Worm (Caenorhabditis elegans) whole organism, L4/young adult: Measurements from ENCODE around the gene F46B3.14.

ENCODE experiments used
- W03F9.2 ChIP-seq: fragments of 150-350 bp; optimal IDR thresholded peaks from 2 replicates; lab custom pipeline; 2014; ENCODE audit warnings: missing biosample characterization, missing genetic modification characterization
- dao-5 ChIP-seq: sonication (generic microtip); optimal IDR thresholded peaks from 2 replicates; lab custom pipeline; 2016; ENCODE audit warnings: missing genotype, missing genetic modification characterization, moderate library complexity, missing compliant biosample characterization
- him-1 ChIP-seq: sonication (generic microtip); optimal IDR thresholded peaks from 2 replicates; lab custom pipeline; 2016; ENCODE audit warnings: missing genotype, missing genetic modification reagents, missing genetic modification characterization, missing compliant biosample characterization

DNA sequence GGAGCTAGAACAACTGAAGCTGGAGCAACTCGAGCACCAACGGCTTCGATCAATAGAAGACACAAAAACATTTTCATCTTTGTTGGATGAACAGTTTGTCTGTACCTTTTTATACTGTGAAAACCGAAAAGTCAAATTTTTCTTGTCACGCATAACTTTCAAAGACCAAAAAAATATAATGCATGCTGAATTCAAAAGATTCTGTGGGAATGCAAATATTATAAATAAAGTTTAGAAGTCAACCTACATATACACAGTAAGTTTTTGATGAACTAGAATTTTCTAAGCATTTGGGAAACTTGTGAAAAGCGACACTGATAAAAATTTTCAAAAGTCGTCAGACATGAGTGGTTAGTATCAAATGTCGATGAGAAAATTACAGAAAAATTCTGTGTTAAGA, 2.5 kb upstream of the F46B3.14 start, which contains the start of gene F46B3.15:
- TF ChIP-seq him-1 (no peak), dao-5 (no peak), W03F9.2 (no peak)
